Fruit fly (Drosophila melanogaster): ENCODE results near the gene EloA.

EloA gene

dm6 chr3R:23287951-23288350, 36.6 kb downstream of the EloA start, which contains the start of gene wam:
Gene wam, minus strand, starts transcription at chr3R:23288051.
- no peak for TF ChIP-seq CG17801 (GFP tag; optimal IDR thresholded peaks at IDR 0.05; ENCODE audit: partially characterized antibody)

dm6 chr3R:23290089-23290488, 38.7 kb downstream of the EloA start, which contains the start of gene bb8:
Gene bb8, minus strand, starts transcription at chr3R:23290189.
- TF ChIP-seq CG17801 (GFP tag; optimal IDR thresholded peaks at IDR 0.05; ENCODE audit: partially characterized antibody): no peak

dm6 chr3R:23292267-23292666, 40.9 kb downstream of the EloA start:
- TF ChIP-seq CG17801 (GFP tag; optimal IDR thresholded peaks at IDR 0.05; ENCODE audit: partially characterized antibody): no peak

dm6 chr3R:23293066-23293777, 41.9 kb downstream of the EloA start:
- TF ChIP-seq CG17801 (GFP tag; optimal IDR thresholded peaks at IDR 0.05; ENCODE audit: partially characterized antibody): no peak

dm6 chr3R:23295360-23295772, 44.0 kb downstream of the EloA start:
- peak; percentile 60 for TF ChIP-seq CG17801 (GFP tag; optimal IDR thresholded peaks at IDR 0.05; ENCODE audit: partially characterized antibody)

- no peak for TF ChIP-seq CG17801 (GFP tag; optimal IDR thresholded peaks at IDR 0.05; ENCODE audit: partially characterized antibody)
Measured at dm6 chr3R:23296146-23296545, 44.8 kb downstream of the EloA start.

dm6 chr3R:23297132-23297862, 45.9 kb downstream of the EloA start:
- no peak for TF ChIP-seq CG17801 (GFP tag; optimal IDR thresholded peaks at IDR 0.05; ENCODE audit: partially characterized antibody)

- no peak for TF ChIP-seq CG17801 (GFP tag; optimal IDR thresholded peaks at IDR 0.05; ENCODE audit: partially characterized antibody)
Measured at dm6 chr3R:23300091-23300918, 48.9 kb downstream of the EloA start.

- TF ChIP-seq CG17801 (GFP tag; optimal IDR thresholded peaks at IDR 0.05; ENCODE audit: partially characterized antibody): no peak
Measured at dm6 chr3R:23301270-23301669, 49.9 kb downstream of the EloA start.

dm6 chr3R:23302178-23302577, 50.8 kb downstream of the EloA start:
- TF ChIP-seq CG17801 (GFP tag; optimal IDR thresholded peaks at IDR 0.05; ENCODE audit: partially characterized antibody): no peak

dm6 chr3R:23303297-23303696, 51.9 kb downstream of the EloA start:
- no peak for TF ChIP-seq CG17801 (GFP tag; optimal IDR thresholded peaks at IDR 0.05; ENCODE audit: partially characterized antibody)

Measured in ovary, adult (tissue).